Fruit fly (Drosophila melanogaster) whole organism, embryonic: ENCODE data around the gene Eig71Eg.

ENCODE experiments used
- BEAF-32 ChIP-seq: fragments of 200-800 bp; sonication (Bioruptor generic); optimal IDR thresholded peaks from 3 replicates; lab custom pipeline; 2017; ENCODE audit warnings: missing biosample characterization, missing genetic modification characterization, mild to moderate bottlenecking, moderate library complexity, missing genetic modification reagents
- CG16863 ChIP-seq: fragments of 200-800 bp; sonication (Bioruptor generic); optimal IDR thresholded peaks from 3 replicates; lab custom pipeline; 2016; ENCODE audit warnings: missing biosample characterization, missing genetic modification characterization
- CG31224 ChIP-seq: fragments of 200-800 bp; sonication (Bioruptor generic); IDR thresholded peaks from 2 replicates; pipeline ENCODE4 v1.3.6; 2022; ENCODE audit warnings: missing biosample characterization, missing genetic modification characterization
- CG3163 ChIP-seq: fragments of 200-800 bp; sonication (Bioruptor generic); optimal IDR thresholded peaks from 3 replicates; lab custom pipeline; 2016; ENCODE audit warnings: missing biosample characterization, missing genetic modification characterization
- CG4617 ChIP-seq: fragments of 200-800 bp; sonication (Bioruptor generic); optimal IDR thresholded peaks from 3 replicates; lab custom pipeline; 2016; ENCODE audit warnings: missing biosample characterization, missing genetic modification characterization, borderline replicate concordance
- Oli ChIP-seq: fragments of 200-800 bp; sonication (Bioruptor generic); optimal IDR thresholded peaks from 2 replicates; lab custom pipeline; 2018; ENCODE audit warnings: missing biosample characterization, mild to moderate bottlenecking, missing genetic modification characterization, moderate library complexity
- Side ChIP-seq: fragments of 200-800 bp; sonication (Bioruptor generic); optimal IDR thresholded peaks from 2 replicates; lab custom pipeline; 2016; ENCODE audit warnings: missing biosample characterization, missing genetic modification characterization
- az2 ChIP-seq: fragments of 200-800 bp; sonication (Bioruptor generic); optimal IDR thresholded peaks from 3 replicates; lab custom pipeline; 2016; ENCODE audit warnings: missing biosample characterization, missing genetic modification characterization
- maf-S ChIP-seq: fragments of 200-800 bp; sonication (Bioruptor generic); optimal IDR thresholded peaks from 2 replicates; lab custom pipeline; 2016; ENCODE audit warnings: missing biosample characterization, missing genetic modification characterization
- psq ChIP-seq: fragments of 200-800 bp; sonication (Bioruptor generic); optimal IDR thresholded peaks from 2 replicates; lab custom pipeline; 2017; ENCODE audit warnings: missing biosample characterization, missing genetic modification characterization
- row ChIP-seq: fragments of 200-800 bp; sonication (Bioruptor generic); IDR thresholded peaks from 3 replicates; pipeline ENCODE4 v1.3.6; 2022; ENCODE audit warnings: missing biosample characterization, missing genetic modification characterization
- tna ChIP-seq: fragments of 200-800 bp; sonication (Bioruptor generic); IDR thresholded peaks from 2 replicates; pipeline ENCODE4 v1.3.6; 2022; ENCODE audit warnings: missing biosample characterization, missing genetic modification characterization; ENCODE audit not compliant: partially characterized antibody
- unc-4 ChIP-seq: fragments of 200-800 bp; sonication (Bioruptor generic); IDR thresholded peaks from 2 replicates; pipeline ENCODE4 v1.3.6; 2022; ENCODE audit warnings: missing biosample characterization, missing genetic modification characterization; ENCODE audit not compliant: partially characterized antibody
- yki ChIP-seq: fragments of >200 bp; optimal IDR thresholded peaks from 3 replicates; lab custom pipeline; 2018

DNA sequence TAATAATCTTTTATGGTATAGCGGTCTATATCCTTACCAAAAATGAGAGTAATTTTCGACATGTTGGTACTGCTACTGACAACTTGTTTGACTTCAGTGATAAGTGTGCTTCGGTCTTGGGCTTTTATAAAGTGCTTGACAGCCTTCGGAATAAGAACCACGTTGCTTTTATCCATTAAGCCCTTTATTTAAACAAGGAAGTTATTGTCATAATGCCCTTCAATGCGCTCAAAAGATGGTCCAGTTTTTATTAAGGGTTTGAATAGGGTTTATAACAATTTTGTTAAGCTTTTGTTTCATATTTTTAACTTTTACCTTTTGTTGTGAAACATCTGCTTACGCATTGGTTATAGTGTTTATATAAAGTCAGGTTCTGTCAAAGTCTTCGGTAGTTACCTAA, 5.3 kb upstream of the Eig71Eg start, which contains the start of the genes Eig71Ec and Eig71Ed:
- TF ChIP-seq CG16863 (GFP tag; lab: Kevin White, UChicago) = no peak
- no peak for TF ChIP-seq yki (lab: Kevin White, UChicago)
- no peak for TF ChIP-seq unc-4
- TF ChIP-seq maf-S (GFP tag; lab: Kevin White, UChicago) = no peak
- no peak for TF ChIP-seq BEAF-32
- no peak for TF ChIP-seq CG4617 (GFP tag; lab: Kevin White, UChicago)
- TF ChIP-seq psq (GFP tag; lab: Kevin White, UChicago) = no peak
- no peak for TF ChIP-seq CG31224 (GFP tag; lab: Robert Waterston, UW)
- no peak for TF ChIP-seq CG3163
- no peak for TF ChIP-seq az2 (GFP tag; lab: Kevin White, UChicago)
- TF ChIP-seq row = no peak
- no peak for TF ChIP-seq tna (GFP tag; lab: Robert Waterston, UW)
- no peak for TF ChIP-seq Side (GFP tag; lab: Kevin White, UChicago)
- no peak for TF ChIP-seq Oli (tag; lab: Kevin White, UChicago)
